Fruit fly (Drosophila melanogaster) whole organism, prepupa: ENCODE data around the gene CG34183.

Source experiments
- Hr4 ChIP-seq: fragments of 200-800 bp; sonication (Bioruptor generic); optimal IDR thresholded peaks from 3 replicates; lab custom pipeline; 2016; ENCODE audit warnings: missing biosample characterization, missing genetic modification characterization
- OdsH ChIP-seq: fragments of 200-800 bp; sonication (Bioruptor generic); optimal IDR thresholded peaks from 3 replicates; lab custom pipeline; 2016; ENCODE audit warnings: missing biosample characterization, missing genetic modification characterization
- Sox15 ChIP-seq: fragments of 200-800 bp; sonication (Bioruptor generic); optimal IDR thresholded peaks from 3 replicates; lab custom pipeline; 2016; ENCODE audit warnings: missing biosample characterization, missing genetic modification characterization
- topi ChIP-seq: fragments of 200-800 bp; sonication (Bioruptor generic); optimal IDR thresholded peaks from 3 replicates; lab custom pipeline; 2016; ENCODE audit warnings: missing biosample characterization, missing genetic modification characterization

DNA sequence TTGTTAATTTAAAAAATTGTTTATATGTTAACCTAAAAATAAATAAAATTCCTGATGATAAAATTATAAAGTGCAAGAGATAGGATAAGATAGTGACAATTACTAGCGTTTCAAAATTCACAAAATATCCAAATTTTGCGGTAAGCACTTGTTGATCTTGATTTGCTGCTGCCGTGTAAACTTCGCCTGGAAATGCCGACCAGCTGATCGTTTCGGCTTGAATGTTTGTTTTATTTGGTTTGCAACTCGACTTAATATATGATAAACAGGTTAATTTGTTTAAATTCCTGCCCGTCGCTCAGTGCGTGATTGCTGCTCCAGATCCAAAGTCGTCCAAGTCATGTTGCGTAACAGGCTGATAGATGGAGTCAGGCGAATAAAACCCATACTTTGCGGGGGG, 30.8 kb upstream of the CG34183 start, which contains the start of gene CG4592:
- TF ChIP-seq OdsH (GFP tag; lab: Kevin White, UChicago), result no peak
- peak; percentile 28 for TF ChIP-seq Sox15 (GFP tag; lab: Kevin White, UChicago)
- peak; percentile 76 for TF ChIP-seq topi (GFP tag; lab: Kevin White, UChicago)
- TF ChIP-seq Hr4 (GFP tag; lab: Kevin White, UChicago), result peak; percentile 78
